Worm (Caenorhabditis elegans): ENCODE results near the gene F16B12.7.

F16B12.7 gene

ce11 chrX:14125870-14126269 is 17.5 kb downstream of the F16B12.7 start, which contains the start of gene F28H6.6:
Gene F28H6.6, minus strand, starts transcription at chrX:14125879.
- no peak for TF ChIP-seq unc-62 (GFP tag; optimal IDR thresholded peaks at IDR 0.05)

- no peak for TF ChIP-seq unc-62 (GFP tag; optimal IDR thresholded peaks at IDR 0.05)
Observed at ce11 chrX:14127291-14127922, 19.1 kb downstream of the F16B12.7 start, which contains the start of gene F28H6.4. Gene F28H6.4, plus strand, starts transcription at chrX:14127872.

- TF ChIP-seq unc-62 (GFP tag; optimal IDR thresholded peaks at IDR 0.05): no peak
Observed at ce11 chrX:14131476-14131875, 23.1 kb downstream of the F16B12.7 start.

ce11 chrX:14132677-14133076 is 24.3 kb downstream of the F16B12.7 start:
- TF ChIP-seq unc-62 (GFP tag; optimal IDR thresholded peaks at IDR 0.05): no peak

- TF ChIP-seq unc-62 (GFP tag; optimal IDR thresholded peaks at IDR 0.05): no peak
Observed at ce11 chrX:14134244-14134643, 25.9 kb downstream of the F16B12.7 start, which contains the start of gene F28H6.8. Gene F28H6.8, minus strand, starts transcription at chrX:14134344.

- no peak for TF ChIP-seq unc-62 (GFP tag; optimal IDR thresholded peaks at IDR 0.05)
Observed at ce11 chrX:14134883-14135282, 26.5 kb downstream of the F16B12.7 start.

ce11 chrX:14140040-14140439 is 31.7 kb downstream of the F16B12.7 start, which contains the start of gene nkat-1:
Gene nkat-1, minus strand, starts transcription at chrX:14140140.
- no peak for TF ChIP-seq unc-62 (GFP tag; optimal IDR thresholded peaks at IDR 0.05)

ce11 chrX:14141344-14141841 is 33.0 kb downstream of the F16B12.7 start:
- no peak for TF ChIP-seq unc-62 (GFP tag; optimal IDR thresholded peaks at IDR 0.05)

- TF ChIP-seq unc-62 (GFP tag; optimal IDR thresholded peaks at IDR 0.05): no peak
Observed at ce11 chrX:14141896-14142392, 33.6 kb downstream of the F16B12.7 start, which contains the start of gene ceh-89. Gene ceh-89, plus strand, starts transcription at chrX:14141946.

ce11 chrX:14145634-14146033 is 37.3 kb downstream of the F16B12.7 start:
- no peak for TF ChIP-seq unc-62 (GFP tag; optimal IDR thresholded peaks at IDR 0.05)

- no peak for TF ChIP-seq unc-62 (GFP tag; optimal IDR thresholded peaks at IDR 0.05)
Observed at ce11 chrX:14146740-14147140, 38.4 kb downstream of the F16B12.7 start.

ce11 chrX:14147400-14147799 is 39.1 kb downstream of the F16B12.7 start, which contains the start of gene akt-2:
Gene akt-2, plus strand, starts transcription at chrX:14147700.
- TF ChIP-seq unc-62 (GFP tag; optimal IDR thresholded peaks at IDR 0.05): no peak

ce11 chrX:14152644-14153043 is 44.3 kb downstream of the F16B12.7 start:
- TF ChIP-seq unc-62 (GFP tag; optimal IDR thresholded peaks at IDR 0.05): no peak

ce11 chrX:14156913-14157312 is 48.6 kb downstream of the F16B12.7 start, which contains the start of gene ceh-90:
Gene ceh-90, minus strand, starts transcription at chrX:14157013.
- no peak for TF ChIP-seq unc-62 (GFP tag; optimal IDR thresholded peaks at IDR 0.05)
